Fruit fly (Drosophila melanogaster) S2 (cell line): ENCODE measurements around the gene Alp10.
A peak's percentile ranks its signal among the peaks of the same experiment; 100 is the strongest.

Experiments
- CG8478 ChIP-seq: fragments of >200 bp; optimal IDR thresholded peaks from 2 replicates; lab custom pipeline; 2018
- CTCF ChIP-seq, 2 experiments: fragments of >200 bp; optimal IDR thresholded peaks; 2 replicates each; lab custom pipeline; 2018

Gene Alp10

dm6 chr3L:5630176-5630583, 35.1 kb upstream of the Alp10 start:
- no peak for TF ChIP-seq CTCF (optimal IDR thresholded peaks at IDR 0.05; lab: Kevin White, UChicago)
- TF ChIP-seq CG8478 (lab: Kevin White, UChicago), result no peak

- no peak for TF ChIP-seq CTCF (optimal IDR thresholded peaks at IDR 0.05; lab: Kevin White, UChicago)
- TF ChIP-seq CG8478 (lab: Kevin White, UChicago), result no peak
Observed at dm6 chr3L:5627816-5628215, 32.7 kb upstream of the Alp10 start.

dm6 chr3L:5626465-5626864, 31.4 kb upstream of the Alp10 start:
- no peak for TF ChIP-seq CG8478 (lab: Kevin White, UChicago)

DNA sequence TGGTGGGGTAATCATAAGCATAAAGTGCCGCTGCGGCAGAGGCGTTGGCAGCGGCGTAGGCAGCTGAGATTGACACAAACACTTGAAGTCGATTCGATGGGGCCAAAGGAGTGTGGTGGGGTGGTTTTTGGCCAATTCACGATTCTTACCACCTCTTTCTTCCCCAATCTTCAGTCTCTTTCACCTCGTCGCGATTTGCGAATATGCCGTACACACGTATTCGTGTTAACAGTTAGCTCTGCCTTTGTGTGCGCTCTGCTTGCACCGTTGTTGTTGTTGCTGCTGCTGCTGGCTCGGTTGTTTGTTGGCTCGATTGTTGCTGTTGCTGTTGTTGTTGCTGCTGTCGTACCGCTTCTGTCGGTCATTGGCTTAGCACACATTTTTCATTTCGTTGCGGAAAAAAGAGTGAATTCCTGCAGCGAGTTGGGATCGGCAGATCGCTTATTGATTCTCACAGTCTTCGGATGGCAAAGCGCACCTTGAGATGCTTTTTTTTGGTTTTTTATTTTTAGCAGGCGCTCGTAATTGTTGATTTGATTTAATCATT, 30.1 kb upstream of the Alp10 start:
- no peak for TF ChIP-seq CTCF (optimal IDR thresholded peaks at IDR 0.05; lab: Kevin White, UChicago)
- no peak for TF ChIP-seq CG8478 (lab: Kevin White, UChicago)

- TF ChIP-seq CG8478 (lab: Kevin White, UChicago) (no peak), CTCF (optimal IDR thresholded peaks at IDR 0.05; lab: Kevin White, UChicago) (no peak)
Observed at dm6 chr3L:5623296-5623695, 28.2 kb upstream of the Alp10 start.

DNA sequence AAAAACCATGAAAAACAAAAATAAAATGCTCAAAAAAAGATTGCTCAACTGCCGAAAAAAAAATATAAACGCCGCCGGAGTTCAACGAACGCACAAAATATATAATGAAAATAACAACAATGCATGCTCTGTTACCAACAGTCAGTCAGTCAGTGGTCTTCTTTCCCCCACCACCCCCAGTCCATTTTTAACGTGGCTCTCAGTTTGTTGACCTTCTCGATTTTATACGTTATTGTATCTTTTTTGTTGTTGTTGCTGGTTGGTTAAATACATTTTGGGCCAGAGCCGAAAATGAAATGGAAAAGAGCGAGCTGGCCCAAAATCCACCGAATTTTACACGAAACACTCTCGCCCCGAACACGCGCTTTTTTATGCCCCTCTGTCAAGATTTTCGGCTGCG, 26.8 kb upstream of the Alp10 start:
- TF ChIP-seq CTCF (optimal IDR thresholded peaks at IDR 0.05; lab: Kevin White, UChicago) (no peak), CG8478 (lab: Kevin White, UChicago) (no peak)

dm6 chr3L:5621506-5621905, 26.4 kb upstream of the Alp10 start:
- TF ChIP-seq CTCF (optimal IDR thresholded peaks at IDR 0.05; lab: Kevin White, UChicago) (no peak), CG8478 (lab: Kevin White, UChicago) (no peak)

DNA sequence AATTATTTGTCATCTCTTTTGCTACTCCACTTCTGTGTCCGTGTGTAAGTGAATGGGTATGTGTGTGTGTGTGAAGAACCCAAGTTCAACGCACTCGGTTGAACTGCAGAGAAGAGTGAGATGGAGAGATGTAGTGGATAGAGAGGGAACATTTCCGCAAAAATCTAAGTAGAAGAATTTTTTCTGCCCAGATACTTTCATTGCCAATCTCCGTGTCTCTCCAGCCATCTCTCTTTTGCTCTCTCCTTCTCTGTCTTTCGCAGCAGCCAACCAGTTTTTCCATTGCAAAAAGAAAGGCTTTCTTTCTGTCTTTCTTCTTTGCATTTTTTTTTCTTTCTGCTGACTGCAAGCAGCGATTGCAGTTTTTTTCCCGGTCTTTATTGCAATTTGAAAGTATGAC, 23.6 kb upstream of the Alp10 start:
- TF ChIP-seq CTCF (optimal IDR thresholded peaks at IDR 0.05; lab: Kevin White, UChicago), result no peak
- no peak for TF ChIP-seq CG8478 (lab: Kevin White, UChicago)

DNA sequence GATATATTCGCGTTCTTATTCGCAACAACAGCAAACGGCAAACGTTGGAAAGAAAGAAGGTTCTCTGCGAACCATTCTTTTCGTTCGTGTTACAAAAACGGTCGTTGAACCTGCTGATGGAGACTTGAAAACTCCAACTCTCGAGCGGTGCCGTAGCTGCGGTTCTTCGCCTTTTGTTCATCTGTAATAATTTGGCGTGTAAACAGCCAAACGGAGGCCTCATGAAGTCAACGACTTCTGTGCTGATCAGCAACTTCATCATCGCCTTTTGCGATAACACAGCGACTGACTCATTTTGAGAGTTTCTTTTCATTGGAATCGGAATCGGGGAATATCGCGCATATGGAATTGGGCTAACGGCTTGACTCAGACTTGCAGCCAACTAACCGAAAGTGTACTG, 22.3 kb upstream of the Alp10 start:
- no peak for TF ChIP-seq CTCF (optimal IDR thresholded peaks at IDR 0.05; lab: Kevin White, UChicago)
- no peak for TF ChIP-seq CG8478 (lab: Kevin White, UChicago)

DNA sequence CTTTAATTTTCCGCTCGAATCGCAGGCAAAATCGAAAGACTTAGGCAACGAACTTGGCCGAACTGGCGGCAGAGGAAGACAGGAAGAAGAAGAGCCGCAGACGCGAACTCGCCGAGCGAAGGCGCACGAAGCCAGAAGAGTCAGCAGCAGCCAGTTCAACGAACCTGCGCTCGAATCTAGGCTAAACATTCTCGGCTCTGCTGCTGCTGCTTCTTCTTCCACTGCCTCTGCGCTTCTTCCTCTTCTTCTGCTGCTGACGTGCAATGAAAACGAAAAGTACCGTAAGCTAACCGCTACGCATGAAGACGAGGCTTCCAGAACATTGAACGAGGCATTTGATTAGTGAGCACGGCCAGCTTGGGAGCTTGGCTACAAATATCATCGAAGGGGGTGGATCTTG, 21.4 kb upstream of the Alp10 start:
- TF ChIP-seq CG8478 (lab: Kevin White, UChicago) (no peak), CTCF (optimal IDR thresholded peaks at IDR 0.05; lab: Kevin White, UChicago) (no peak)

dm6 chr3L:5615744-5616143, 20.7 kb upstream of the Alp10 start:
- TF ChIP-seq CG8478 (lab: Kevin White, UChicago) (no peak), CTCF (optimal IDR thresholded peaks at IDR 0.05; lab: Kevin White, UChicago) (no peak)

DNA sequence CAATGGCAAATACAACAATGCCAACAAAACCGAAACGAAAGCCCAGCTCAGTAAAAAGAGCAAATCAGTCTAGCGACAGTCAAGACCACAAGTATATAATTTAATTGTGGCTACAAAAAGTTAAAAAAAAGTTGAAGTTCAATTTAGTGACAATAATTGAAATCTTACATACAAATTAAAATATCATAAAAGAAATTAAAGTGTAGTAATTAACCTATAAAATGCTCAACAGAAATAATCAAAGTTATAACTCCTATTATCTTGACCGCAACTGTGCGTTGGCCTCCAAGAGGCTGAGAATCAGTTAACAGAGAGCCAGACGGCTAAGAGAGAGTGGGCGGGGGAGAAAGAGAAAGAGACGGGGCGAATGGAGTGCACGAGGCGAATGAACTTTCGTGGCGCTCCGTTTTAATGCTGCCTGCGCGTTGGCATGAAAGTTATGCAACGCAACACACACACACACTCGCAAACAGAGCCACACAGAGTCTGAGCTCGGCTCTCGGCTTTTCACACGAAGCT, 16.7 kb upstream of the Alp10 start:
- no peak for TF ChIP-seq CG8478 (lab: Kevin White, UChicago)
- no peak for TF ChIP-seq CTCF (optimal IDR thresholded peaks at IDR 0.05; lab: Kevin White, UChicago)

DNA sequence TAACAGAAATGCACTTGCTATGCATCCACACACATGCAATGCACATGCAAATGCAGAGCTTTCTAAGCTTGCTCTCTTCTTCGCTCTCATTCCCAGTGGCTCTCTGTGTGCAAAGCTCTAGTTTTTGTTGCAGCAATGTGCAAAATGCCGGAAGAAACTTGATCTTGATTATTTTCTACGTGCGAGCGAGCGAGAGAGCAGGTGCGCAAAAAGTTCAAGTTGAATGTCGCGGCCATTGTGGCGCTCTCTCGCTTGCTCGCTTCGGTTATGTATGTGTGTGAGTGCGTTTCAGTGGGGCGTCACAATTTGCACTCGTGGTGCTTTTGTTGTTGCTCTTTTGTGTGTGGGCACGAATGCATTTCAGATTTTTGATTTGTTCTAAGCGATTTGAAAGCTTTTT, 15.5 kb upstream of the Alp10 start:
- TF ChIP-seq CG8478 (lab: Kevin White, UChicago), result no peak
- no peak for TF ChIP-seq CTCF (optimal IDR thresholded peaks at IDR 0.05; lab: Kevin White, UChicago)

DNA sequence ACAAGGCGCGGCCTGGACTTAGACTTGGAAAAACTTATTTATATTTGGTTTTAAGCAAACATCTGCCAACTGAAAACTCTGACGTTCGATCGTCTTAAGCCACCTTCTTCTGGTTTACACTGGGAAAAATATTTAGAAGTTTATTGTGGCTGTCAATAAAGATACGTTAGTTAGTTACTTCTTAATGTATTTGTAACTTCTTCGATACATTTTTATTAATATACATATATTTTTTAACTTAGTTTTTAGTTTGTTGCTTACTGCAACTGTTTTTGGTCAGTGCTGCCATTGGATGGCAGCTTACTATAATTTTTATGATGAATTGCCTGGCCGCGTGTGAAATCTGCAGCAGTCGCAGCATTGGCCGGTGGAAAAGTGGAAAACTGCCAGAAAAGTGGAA, 14.4 kb upstream of the Alp10 start:
- TF ChIP-seq CTCF (optimal IDR thresholded peaks at IDR 0.05; lab: Kevin White, UChicago) (no peak), CG8478 (lab: Kevin White, UChicago) (no peak)

DNA sequence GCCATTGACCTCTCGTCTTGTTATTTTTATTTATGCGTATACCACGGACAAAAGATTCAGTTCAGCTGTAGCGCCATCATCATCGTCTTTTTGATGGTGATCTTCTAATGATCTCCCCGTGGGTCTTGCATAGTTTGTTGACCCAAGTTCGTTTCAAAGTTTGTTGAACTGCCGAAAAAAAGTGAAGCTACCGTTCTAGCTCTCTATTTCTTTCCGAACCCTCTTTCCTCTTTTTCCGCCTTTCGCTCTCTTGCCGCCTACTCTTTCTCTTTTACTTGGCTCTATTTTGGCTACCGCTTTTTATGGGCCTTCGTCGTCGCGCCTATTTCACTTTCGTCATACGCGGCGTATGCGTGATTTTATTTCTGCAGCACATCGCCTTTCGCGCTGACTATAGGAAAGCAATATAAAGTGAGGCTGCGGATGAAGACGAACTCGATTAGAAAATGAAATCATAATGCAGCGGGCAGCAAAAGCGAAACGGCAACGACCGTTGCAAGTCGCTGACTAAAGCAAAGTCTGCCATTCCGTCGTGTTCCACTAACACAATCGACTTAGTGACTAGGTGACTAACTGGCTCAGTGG, 13.8 kb upstream of the Alp10 start:
- no peak for TF ChIP-seq CTCF (optimal IDR thresholded peaks at IDR 0.05; lab: Kevin White, UChicago)
- no peak for TF ChIP-seq CG8478 (lab: Kevin White, UChicago)

DNA sequence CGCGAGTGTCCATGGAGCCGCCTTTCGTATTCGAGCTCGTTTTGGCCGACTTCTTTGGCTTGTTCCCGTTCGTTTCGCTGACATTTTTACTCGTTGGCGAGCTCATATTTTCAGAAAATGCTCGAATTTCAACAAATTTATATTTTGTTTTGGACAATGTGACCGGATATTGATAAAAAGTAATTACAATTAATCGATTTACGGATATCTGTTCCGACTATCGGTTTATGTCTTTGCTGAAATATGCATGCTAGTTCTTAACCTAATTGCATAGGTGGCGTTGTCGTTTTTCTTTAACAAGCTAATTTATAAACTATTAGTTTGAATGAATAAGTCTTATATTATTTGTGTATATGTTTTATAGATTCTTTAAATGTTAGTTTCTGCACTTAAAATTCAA, 13.1 kb upstream of the Alp10 start, which contains the start of gene Eaf6:
Gene Eaf6 (minus strand): TSS at position 173 of the 400 bp plus-strand sequence.
- TF ChIP-seq CG8478 (lab: Kevin White, UChicago) (no peak), CTCF (optimal IDR thresholded peaks at IDR 0.05; lab: Kevin White, UChicago) (peak; percentile 83 to 91)
